Fruit fly (Drosophila melanogaster): ENCODE data around the gene Rab9.

The Rab9 gene

DNA sequence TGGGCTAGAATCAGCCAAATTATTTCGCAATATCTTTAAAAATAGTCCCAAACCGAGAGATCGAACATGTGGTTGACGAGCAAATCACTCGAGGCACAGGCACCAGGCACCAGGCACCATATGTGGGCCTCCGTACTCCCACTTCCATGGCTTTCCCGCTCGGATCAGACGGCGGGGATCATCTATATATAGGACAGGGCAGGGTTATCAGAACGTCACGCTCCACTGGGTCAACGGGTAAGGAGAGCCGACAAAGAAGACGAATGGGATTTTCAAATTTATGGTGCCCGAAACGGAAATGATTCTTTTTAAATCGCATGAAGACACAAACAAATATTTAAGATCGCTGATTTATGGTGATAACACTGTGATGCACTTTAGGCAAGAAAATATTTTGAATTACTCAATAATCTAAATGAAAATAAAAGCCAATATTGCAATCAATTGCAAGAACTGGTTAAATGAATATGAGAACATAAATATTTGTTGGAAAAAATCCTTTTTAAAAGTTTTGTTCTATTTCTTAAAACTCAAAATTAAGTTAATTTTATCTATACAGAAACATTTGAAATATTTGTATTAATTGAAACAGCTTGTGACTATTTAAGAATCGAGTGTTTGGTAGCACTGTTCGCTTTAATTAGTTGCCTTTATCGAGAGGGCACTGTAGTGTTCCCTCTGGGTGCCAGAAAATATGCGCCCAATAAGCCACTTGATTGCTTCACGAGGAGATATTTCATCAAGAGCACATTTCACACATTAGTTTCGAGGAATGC, 19.1 kb upstream of the Rab9 start:
- TF ChIP-seq CG17801 (GFP tag; optimal IDR thresholded peaks at IDR 0.05; ENCODE audit: partially characterized antibody): no peak

DNA sequence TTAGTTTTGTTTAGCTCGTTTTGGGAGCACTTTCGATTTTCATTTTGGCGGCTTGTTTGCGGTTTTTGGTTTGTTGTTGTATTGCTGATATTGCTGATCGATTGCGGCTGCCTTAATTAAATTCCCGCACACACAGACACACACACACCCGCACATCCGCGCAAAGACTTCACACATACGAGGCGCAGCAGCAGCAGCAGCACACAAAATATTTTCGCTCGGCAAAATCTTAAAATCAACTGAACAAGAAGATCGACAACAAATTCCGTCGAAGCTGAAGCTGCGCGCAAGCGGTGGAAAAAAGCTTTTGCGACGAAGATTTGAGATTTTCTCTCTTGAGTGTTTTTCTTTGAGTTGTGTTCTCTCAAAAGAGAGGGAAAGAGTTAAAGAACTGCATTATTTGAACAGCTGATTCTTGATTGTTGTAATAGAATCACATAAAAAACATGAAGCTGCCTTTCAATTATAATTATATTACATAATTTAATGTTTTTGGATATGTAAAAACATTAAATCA, 18.1 kb upstream of the Rab9 start:
- no peak for TF ChIP-seq CG17801 (GFP tag; optimal IDR thresholded peaks at IDR 0.05; ENCODE audit: partially characterized antibody)

- no peak for TF ChIP-seq CG17801 (GFP tag; optimal IDR thresholded peaks at IDR 0.05; ENCODE audit: partially characterized antibody)
Measured at dm6 chr2L:19415133-19415532, 17.2 kb upstream of the Rab9 start.

- TF ChIP-seq CG17801 (GFP tag; optimal IDR thresholded peaks at IDR 0.05; ENCODE audit: partially characterized antibody): no peak
Measured at dm6 chr2L:19415859-19416258, 16.5 kb upstream of the Rab9 start.

dm6 chr2L:19416602-19417497, 15.5 kb upstream of the Rab9 start, which contains the start of gene Lectin-galC1:
Lectin-galC1 (plus strand) TSS chr2L:19417447.
- peak; percentile 41 for TF ChIP-seq CG17801 (GFP tag; optimal IDR thresholded peaks at IDR 0.05; ENCODE audit: partially characterized antibody)

DNA sequence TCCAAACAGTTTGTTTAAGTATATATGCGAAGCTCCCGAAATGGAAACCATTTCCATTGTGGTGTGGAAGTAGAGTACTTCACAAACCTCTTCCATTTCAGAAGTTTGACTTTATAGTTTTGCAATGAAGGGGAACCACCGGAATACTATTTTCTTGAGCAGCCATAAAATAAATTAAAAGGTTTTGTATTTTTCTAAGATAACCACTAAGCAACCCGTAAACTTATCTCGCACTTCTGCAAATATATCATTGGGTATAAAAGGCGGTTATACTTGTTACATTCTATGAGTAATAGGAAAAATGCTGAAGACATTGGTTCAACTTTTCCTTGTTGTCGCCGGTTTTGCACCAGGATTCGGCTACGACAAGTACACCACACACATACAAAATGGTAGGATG, 14.4 kb upstream of the Rab9 start, which contains the start of gene lectin-37Da:
Gene lectin-37Da (plus strand): TSS at position 301 of the 400 bp plus-strand sequence.
- TF ChIP-seq CG17801 (GFP tag; optimal IDR thresholded peaks at IDR 0.05; ENCODE audit: partially characterized antibody): no peak

dm6 chr2L:19418872-19419271, 13.5 kb upstream of the Rab9 start, which contains the start of gene lectin-37Db:
lectin-37Db (plus strand) TSS chr2L:19419075.
- no peak for TF ChIP-seq CG17801 (GFP tag; optimal IDR thresholded peaks at IDR 0.05; ENCODE audit: partially characterized antibody)

- TF ChIP-seq CG17801 (GFP tag; optimal IDR thresholded peaks at IDR 0.05; ENCODE audit: partially characterized antibody): no peak
Measured at dm6 chr2L:19421573-19421972, 10.8 kb upstream of the Rab9 start.

DNA sequence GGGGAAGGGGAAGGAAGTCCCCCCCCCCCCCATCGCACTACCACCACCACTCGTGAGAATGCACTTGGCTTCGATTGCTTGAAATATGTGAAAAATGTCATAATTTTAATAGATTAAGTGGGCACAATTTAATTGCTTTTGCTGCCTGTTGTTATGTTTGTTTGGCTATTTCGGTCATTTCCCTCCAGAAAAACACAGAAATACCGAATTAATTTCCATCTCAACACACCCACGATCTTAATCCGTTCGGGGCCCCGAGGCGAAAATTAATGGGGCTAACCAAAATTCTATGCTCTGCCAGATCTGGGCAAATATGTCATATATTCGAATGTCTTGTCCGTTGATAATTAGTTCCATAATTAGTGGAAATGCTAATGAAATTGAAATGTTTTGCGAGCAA, 9.7 kb upstream of the Rab9 start:
- TF ChIP-seq CG17801 (GFP tag; optimal IDR thresholded peaks at IDR 0.05; ENCODE audit: partially characterized antibody): no peak

dm6 chr2L:19423467-19424122, 8.8 kb upstream of the Rab9 start, which contains the start of the genes Alp12 and CG13085:
Alp12 (plus strand) TSS chr2L:19424050.
CG13085 (plus strand) TSS chr2L:19424050.
- peak; percentile 91 for TF ChIP-seq CG17801 (GFP tag; optimal IDR thresholded peaks at IDR 0.05; ENCODE audit: partially characterized antibody)

DNA sequence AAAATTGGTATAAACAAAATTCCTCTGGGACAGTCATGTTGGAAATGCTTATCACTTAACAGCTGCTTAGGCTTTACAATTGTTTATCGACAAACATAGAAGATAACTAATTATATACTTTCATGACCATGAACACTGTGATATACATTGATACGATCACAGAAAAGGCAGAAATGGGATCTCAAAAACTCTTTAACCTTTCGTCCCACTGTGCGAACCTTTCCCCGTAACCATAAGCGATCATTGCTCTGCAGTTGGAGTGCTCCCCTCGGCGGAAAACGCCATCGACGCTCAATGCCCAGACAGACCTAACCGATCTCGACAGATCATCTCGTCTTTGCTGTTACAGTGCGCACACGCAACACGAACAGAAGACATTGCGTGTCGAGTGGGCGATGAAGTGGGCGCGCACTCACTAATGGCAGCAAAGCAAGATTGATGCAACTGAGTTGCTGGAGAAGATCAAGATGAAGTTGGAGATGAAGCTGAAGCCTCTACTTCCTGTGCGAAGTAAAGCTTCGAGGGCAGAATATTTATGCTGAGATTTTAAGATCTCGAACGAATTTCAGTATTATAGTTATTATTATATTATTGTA, 8.0 kb upstream of the Rab9 start:
- TF ChIP-seq CG17801 (GFP tag; optimal IDR thresholded peaks at IDR 0.05; ENCODE audit: partially characterized antibody): no peak

DNA sequence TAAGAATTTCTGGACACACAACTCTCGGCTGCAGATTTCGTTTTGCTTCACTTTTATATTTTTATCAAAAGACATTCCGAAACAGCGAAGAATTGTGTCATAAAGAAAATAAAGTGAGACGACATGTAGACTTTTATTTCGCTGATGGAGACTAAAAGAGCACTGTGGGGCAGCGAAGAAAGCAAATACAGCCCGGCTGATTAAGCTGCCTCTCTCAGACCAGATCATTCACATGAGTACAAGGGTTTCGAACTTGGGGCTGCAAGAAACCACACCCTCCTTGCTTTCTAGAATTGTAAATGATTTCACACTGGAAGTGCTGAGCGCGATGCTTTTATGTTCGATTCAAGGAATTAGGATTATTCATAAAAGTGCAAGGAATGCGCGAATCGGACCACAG, 7.3 kb upstream of the Rab9 start:
- peak; percentile 14 for TF ChIP-seq CG17801 (GFP tag; optimal IDR thresholded peaks at IDR 0.05; ENCODE audit: partially characterized antibody)

- TF ChIP-seq CG17801 (GFP tag; optimal IDR thresholded peaks at IDR 0.05; ENCODE audit: partially characterized antibody): peak; percentile 22
Measured at dm6 chr2L:19425765-19426329, 6.5 kb upstream of the Rab9 start.

dm6 chr2L:19426330-19426781, 6.0 kb upstream of the Rab9 start, which contains the start of gene Pax:
Pax (minus strand) TSS chr2L:19426596.
- TF ChIP-seq CG17801 (GFP tag; optimal IDR thresholded peaks at IDR 0.05; ENCODE audit: partially characterized antibody): peak; percentile 6
